Worm (Caenorhabditis elegans) whole organism, midembryonic: ENCODE results near the gene ZC155.4.

Experiments
- T22C8.4 ChIP-seq: fragments of 200-800 bp; sonication (Bioruptor generic); IDR thresholded peaks from 2 replicates; pipeline ENCODE4 v1.3.6; 2022; ENCODE audit warnings: missing genetic modification characterization, missing compliant biosample characterization
- cog-1 ChIP-seq: sonication (generic microtip); optimal IDR thresholded peaks from 2 replicates; lab custom pipeline; 2016; ENCODE audit warnings: missing genetic modification characterization, missing compliant biosample characterization
- flt-1 ChIP-seq: fragments of 200-800 bp; sonication (Bioruptor generic); IDR thresholded peaks from 2 replicates; pipeline ENCODE4 v1.3.6; 2022; ENCODE audit warnings: missing genetic modification characterization, missing compliant biosample characterization
- klf-2 ChIP-seq: fragments of 200-800 bp; sonication (Bioruptor generic); conservative IDR thresholded peaks from 2 replicates; pipeline ENCODE4 v1.3.6; 2022; ENCODE audit warnings: missing genetic modification reagents, missing genetic modification characterization, missing compliant biosample characterization
- med-1 ChIP-seq: sonication (generic microtip); optimal IDR thresholded peaks from 2 replicates; lab custom pipeline; 2017; ENCODE audit warnings: missing genetic modification characterization, mild to moderate bottlenecking, missing compliant biosample characterization, antibody characterized with exemption, missing genetic modification reagents; ENCODE audit not compliant: insufficient read depth
- ref-1 ChIP-seq: fragments of 200-800 bp; sonication (Bioruptor generic); conservative IDR thresholded peaks from 2 replicates; pipeline ENCODE4 v1.3.6; 2022; ENCODE audit warnings: missing genetic modification reagents, missing genetic modification characterization, missing compliant biosample characterization
- tab-1 ChIP-seq: fragments of 200-800 bp; sonication (Bioruptor generic); IDR thresholded peaks from 2 replicates; pipeline ENCODE4 v1.3.6; 2022; ENCODE audit warnings: missing genetic modification characterization, missing compliant biosample characterization
- ztf-23 ChIP-seq: fragments of 200-800 bp; sonication (Bioruptor generic); IDR thresholded peaks from 2 replicates; pipeline ENCODE4 v1.3.6; 2022; ENCODE audit warnings: missing genetic modification reagents, missing genetic modification characterization, missing compliant biosample characterization
- ztf-29 ChIP-seq: fragments of 200-800 bp; sonication (Bioruptor generic); IDR thresholded peaks from 2 replicates; pipeline ENCODE4 v1.3.6; 2022; ENCODE audit warnings: missing genetic modification reagents, missing genetic modification characterization, missing compliant biosample characterization

Gene ZC155.4

ce11 chrIII:5172470-5172869 lies 42.8 kb downstream of the ZC155.4 start, which contains the start of gene K10D2.5:
TSS of gene K10D2.5 (plus strand) at chrIII:5172720.
- peak; percentile 86 for TF ChIP-seq klf-2 (GFP tag; lab: Robert Waterston, UW)
- TF ChIP-seq med-1 (GFP tag; lab: Kevin White, UChicago) = no peak
- TF ChIP-seq flt-1 (GFP tag; lab: Robert Waterston, UW) = peak; percentile 93
- TF ChIP-seq ztf-29 (GFP tag; lab: Robert Waterston, UW) = peak; percentile 76
- peak; percentile 54 for TF ChIP-seq ref-1 (GFP tag; lab: Robert Waterston, UW)
- peak; percentile 74; the same call in 1 of the 2 replicates for TF ChIP-seq tab-1
- peak; percentile 68; the same call in 1 of the 2 replicates for TF ChIP-seq T22C8.4
- peak; percentile 91 for TF ChIP-seq ztf-23 (GFP tag; lab: Robert Waterston, UW)
- TF ChIP-seq cog-1 (tag; lab: Kevin White, UChicago) = peak; percentile 68

ce11 chrIII:5171945-5172344 lies 43.3 kb downstream of the ZC155.4 start, which contains the start of gene prp-19:
TSS of gene prp-19 (minus strand) at chrIII:5172045.
- TF ChIP-seq T22C8.4 (no peak), med-1 (GFP tag; lab: Kevin White, UChicago) (no peak), cog-1 (tag; lab: Kevin White, UChicago) (no peak), tab-1 (no peak)

- no peak for TF ChIP-seq tab-1
- no peak for TF ChIP-seq ref-1 (GFP tag; lab: Robert Waterston, UW)
- TF ChIP-seq ztf-23 (GFP tag; lab: Robert Waterston, UW) = no peak
- TF ChIP-seq ztf-29 (GFP tag; lab: Robert Waterston, UW) = no peak
- no peak for TF ChIP-seq T22C8.4
- TF ChIP-seq cog-1 (tag; lab: Kevin White, UChicago) = no peak
- TF ChIP-seq med-1 (GFP tag; lab: Kevin White, UChicago) = no peak
- no peak for TF ChIP-seq klf-2 (GFP tag; lab: Robert Waterston, UW)
These were observed 45.6 kb downstream of the ZC155.4 start, which contains the start of gene ulp-1 for ce11 chrIII:5169699-5170098. TSS of gene ulp-1 (minus strand) at chrIII:5169799.

- no peak for TF ChIP-seq ztf-29 (GFP tag; lab: Robert Waterston, UW)
- TF ChIP-seq ztf-23 (GFP tag; lab: Robert Waterston, UW) = no peak
- TF ChIP-seq tab-1 = no peak
- TF ChIP-seq cog-1 (tag; lab: Kevin White, UChicago) = no peak
- no peak for TF ChIP-seq ref-1 (GFP tag; lab: Robert Waterston, UW)
- no peak for TF ChIP-seq med-1 (GFP tag; lab: Kevin White, UChicago)
- no peak for TF ChIP-seq T22C8.4
- TF ChIP-seq flt-1 (GFP tag; lab: Robert Waterston, UW) = no peak
- TF ChIP-seq klf-2 (GFP tag; lab: Robert Waterston, UW) = no peak
These were observed 49.5 kb downstream of the ZC155.4 start for ce11 chrIII:5165745-5166144.

- TF ChIP-seq ztf-29 (GFP tag; lab: Robert Waterston, UW) = no peak
- TF ChIP-seq klf-2 (GFP tag; lab: Robert Waterston, UW) = no peak
- no peak for TF ChIP-seq flt-1 (GFP tag; lab: Robert Waterston, UW)
- no peak for TF ChIP-seq T22C8.4
- no peak for TF ChIP-seq ztf-23 (GFP tag; lab: Robert Waterston, UW)
- TF ChIP-seq med-1 (GFP tag; lab: Kevin White, UChicago) = no peak
- TF ChIP-seq cog-1 (tag; lab: Kevin White, UChicago) = no peak
- TF ChIP-seq ref-1 (GFP tag; lab: Robert Waterston, UW) = no peak
- no peak for TF ChIP-seq tab-1
These were observed 50.1 kb downstream of the ZC155.4 start, which contains the start of gene T10F2.2 for ce11 chrIII:5165211-5165610. TSS of gene T10F2.2 (minus strand) at chrIII:5165311.

- TF ChIP-seq ztf-29 (GFP tag; lab: Robert Waterston, UW) = no peak
- TF ChIP-seq ztf-23 (GFP tag; lab: Robert Waterston, UW) = no peak
- TF ChIP-seq klf-2 (GFP tag; lab: Robert Waterston, UW) = no peak
- TF ChIP-seq T22C8.4 = no peak
- TF ChIP-seq med-1 (GFP tag; lab: Kevin White, UChicago) = no peak
- no peak for TF ChIP-seq ref-1 (GFP tag; lab: Robert Waterston, UW)
- TF ChIP-seq flt-1 (GFP tag; lab: Robert Waterston, UW) = no peak
- TF ChIP-seq cog-1 (tag; lab: Kevin White, UChicago) = no peak
These were observed 52.2 kb downstream of the ZC155.4 start, which contains the start of gene gars-1 for ce11 chrIII:5162820-5163631. TSS of gene gars-1 (minus strand) at chrIII:5163627.
